Fruit fly (Drosophila melanogaster) whole organism, pupa: ENCODE data around the gene lok.

ENCODE experiments used
- CG10348 ChIP-seq: fragments of 200-800 bp; sonication (Bioruptor generic); IDR thresholded peaks from 2 replicates; pipeline ENCODE4 v1.3.6; 2022; ENCODE audit warnings: missing biosample characterization, missing genetic modification characterization
- CG12605 ChIP-seq: fragments of 200-800 bp; sonication (Bioruptor generic); IDR thresholded peaks from 2 replicates; pipeline ENCODE4 v1.3.6; 2022; ENCODE audit warnings: missing biosample characterization, missing genetic modification characterization
- CG17806 ChIP-seq: fragments of 200-800 bp; sonication (Bioruptor generic); optimal IDR thresholded peaks from 2 replicates; lab custom pipeline; 2018; ENCODE audit warnings: missing biosample characterization, mild to moderate bottlenecking, missing genetic modification characterization, moderate library complexity
- D1 ChIP-seq: fragments of 200-800 bp; sonication (Bioruptor generic); optimal IDR thresholded peaks from 2 replicates; lab custom pipeline; 2018; ENCODE audit warnings: missing biosample characterization, mild to moderate bottlenecking, missing genetic modification characterization, moderate library complexity
- EcR ChIP-seq: fragments of 200-800 bp; sonication (Bioruptor generic); optimal IDR thresholded peaks from 3 replicates; lab custom pipeline; 2019; ENCODE audit warnings: missing biosample characterization, missing genetic modification characterization, mild to moderate bottlenecking, moderate library complexity, missing genetic modification reagents
- Ets98B ChIP-seq: fragments of 200-800 bp; sonication (Bioruptor generic); IDR thresholded peaks from 2 replicates; pipeline ENCODE4 v1.3.6; 2022; ENCODE audit warnings: missing biosample characterization, missing genetic modification characterization

DNA sequence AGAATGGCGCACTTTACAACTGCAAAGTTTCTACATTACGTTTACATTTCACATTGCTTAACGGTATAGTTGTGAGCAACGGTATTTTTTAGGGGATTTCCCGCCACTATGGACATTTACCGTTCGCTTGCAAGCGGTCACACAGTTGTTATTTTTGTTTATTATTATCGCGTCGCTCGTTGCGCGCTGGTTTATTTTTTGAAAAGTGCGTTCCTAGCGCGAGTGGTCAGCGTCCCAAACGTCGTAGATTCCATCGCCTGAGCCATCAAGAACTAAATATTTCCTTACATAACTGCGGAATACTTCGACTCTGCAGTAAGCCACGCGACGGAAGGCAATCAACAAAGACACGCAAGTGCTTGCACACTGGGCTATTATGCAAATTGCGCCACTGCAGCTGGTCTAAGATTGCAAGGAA is 5.0 kb downstream of the lok start, which contains the start of gene bwa:
- TF ChIP-seq EcR (GFP tag; lab: Kevin White, UChicago) = peak; percentile 13
- TF ChIP-seq CG10348 (GFP tag; lab: Robert Waterston, UW) = no peak
- TF ChIP-seq CG17806 (tag; lab: Kevin White, UChicago) = no peak
- TF ChIP-seq CG12605 (GFP tag; lab: Robert Waterston, UW) = no peak
- no peak for TF ChIP-seq D1 (tag; lab: Kevin White, UChicago)
- no peak; the same call in 1 of the 2 replicates for TF ChIP-seq Ets98B (GFP tag; lab: Robert Waterston, UW)
